Worm (Caenorhabditis elegans) whole organism, L1 larva: ENCODE data around the gene eif-2D.

Experiments
- F16B12.6 ChIP-seq: fragments of 150-350 bp; optimal IDR thresholded peaks from 2 replicates; lab custom pipeline; 2014; ENCODE audit warnings: missing biosample characterization, missing genetic modification characterization
- aly-2 ChIP-seq: fragments of 150-350 bp; optimal IDR thresholded peaks from 2 replicates; lab custom pipeline; 2014; ENCODE audit warnings: missing biosample characterization, missing genetic modification characterization
- blmp-1 ChIP-seq: fragments of 150-350 bp; optimal IDR thresholded peaks from 2 replicates; lab custom pipeline; 2014; ENCODE audit warnings: missing biosample characterization, missing genetic modification characterization
- ceh-82 ChIP-seq, 3 experiments: fragments of 150-350 bp in 1 of 3; sonication (generic microtip) in 2 of 3; optimal IDR thresholded peaks; 2 replicates each; lab custom pipeline; 2014 to 2017; ENCODE audit warnings: missing biosample characterization in 3 of 3, missing genetic modification characterization in 3 of 3
- egl-27 ChIP-seq, 2 experiments: fragments of 150-350 bp in 1 of 2; sonication (generic microtip); optimal IDR thresholded peaks; 3 replicates each; lab custom pipeline; 2017 to 2018; ENCODE audit warnings: missing biosample characterization in 2 of 2, missing genetic modification characterization in 2 of 2, missing genetic modification reagents in 2 of 2
- fkh-10 ChIP-seq: sonication (generic microtip); optimal IDR thresholded peaks from 2 replicates; lab custom pipeline; 2017; ENCODE audit warnings: missing biosample characterization, missing genetic modification reagents, missing genetic modification characterization
- mdl-1 ChIP-seq, 2 experiments: fragments of 150-350 bp; optimal IDR thresholded peaks; 2 replicates each; lab custom pipeline; 2014 to 2017; ENCODE audit warnings: missing biosample characterization in 2 of 2, missing genetic modification characterization in 2 of 2, inconsistent platforms in 1 of 2
- mep-1 ChIP-seq: fragments of 150-350 bp; optimal IDR thresholded peaks from 2 replicates; lab custom pipeline; 2014; ENCODE audit warnings: missing biosample characterization, missing genetic modification characterization
- nhr-12 ChIP-seq: sonication (generic microtip); optimal IDR thresholded peaks from 2 replicates; lab custom pipeline; 2017; ENCODE audit warnings: missing biosample characterization, missing genetic modification characterization
- nhr-90 ChIP-seq: sonication (generic microtip); optimal IDR thresholded peaks from 2 replicates; lab custom pipeline; 2016; ENCODE audit warnings: mild to moderate bottlenecking, missing genetic modification characterization, missing compliant biosample characterization; ENCODE audit not compliant: poor library complexity
- pag-3 ChIP-seq: sonication (generic microtip); optimal IDR thresholded peaks from 2 replicates; lab custom pipeline; 2017; ENCODE audit warnings: missing genetic modification characterization, mild to moderate bottlenecking, missing compliant biosample characterization, antibody characterized with exemption, borderline replicate concordance; ENCODE audit not compliant: insufficient read depth
- pqm-1 ChIP-seq: sonication (generic microtip); optimal IDR thresholded peaks from 3 replicates; lab custom pipeline; 2017; ENCODE audit warnings: missing biosample characterization, missing genetic modification characterization
- sox-4 ChIP-seq: sonication (generic microtip); optimal IDR thresholded peaks from 2 replicates; lab custom pipeline; 2016; ENCODE audit warnings: missing genetic modification characterization, missing compliant biosample characterization
- xbp-1 ChIP-seq: sonication (generic microtip); optimal IDR thresholded peaks from 2 replicates; lab custom pipeline; 2016; ENCODE audit warnings: missing genetic modification characterization, missing compliant biosample characterization

DNA sequence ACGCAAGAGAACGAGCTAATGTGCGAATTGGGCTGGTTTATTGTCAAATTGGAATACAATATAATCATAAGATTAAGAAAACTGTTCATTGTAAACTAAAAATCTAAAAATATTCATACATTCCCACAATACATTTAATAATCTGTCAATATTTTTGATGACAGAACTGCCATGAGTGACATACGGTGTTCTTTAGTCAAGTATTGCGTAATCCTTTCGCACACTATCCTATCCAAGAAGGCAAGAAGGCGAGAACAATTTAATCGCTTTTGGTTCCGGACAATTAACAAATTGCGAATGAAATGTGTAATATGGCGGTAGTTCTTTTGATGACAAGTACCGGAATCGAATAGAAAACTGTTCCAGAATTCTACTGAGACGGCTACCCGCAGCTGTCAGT lies 43.4 kb downstream of the eif-2D start:
- no peak for TF ChIP-seq pqm-1
- TF ChIP-seq nhr-90 (tag; lab: Kevin White, UChicago), result no peak
- no peak for TF ChIP-seq xbp-1 (tag; lab: Kevin White, UChicago)
- no peak for TF ChIP-seq blmp-1 (tag; lab: Kevin White, UChicago)
- no peak for TF ChIP-seq aly-2
- TF ChIP-seq nhr-12 (tag; lab: Kevin White, UChicago), result no peak
- no peak for TF ChIP-seq sox-4 (tag; lab: Kevin White, UChicago)
- no peak for TF ChIP-seq egl-27 (tag; optimal IDR thresholded peaks at IDR 0.05; lab: Kevin White, UChicago)
- TF ChIP-seq pag-3, result no peak
- no peak for TF ChIP-seq mep-1 (tag; lab: Kevin White, UChicago)
- TF ChIP-seq mdl-1 (tag; optimal IDR thresholded peaks at IDR 0.05; lab: Kevin White, UChicago), result no peak
- no peak for TF ChIP-seq fkh-10 (GFP tag; lab: Kevin White, UChicago)
- no peak for TF ChIP-seq F16B12.6 (tag; lab: Kevin White, UChicago)
- no peak for TF ChIP-seq ceh-82 (tag; optimal IDR thresholded peaks at IDR 0.05; lab: Kevin White, UChicago)
